Worm (Caenorhabditis elegans): ENCODE measurements around the gene F15E6.5.

The F15E6.5 gene

DNA sequence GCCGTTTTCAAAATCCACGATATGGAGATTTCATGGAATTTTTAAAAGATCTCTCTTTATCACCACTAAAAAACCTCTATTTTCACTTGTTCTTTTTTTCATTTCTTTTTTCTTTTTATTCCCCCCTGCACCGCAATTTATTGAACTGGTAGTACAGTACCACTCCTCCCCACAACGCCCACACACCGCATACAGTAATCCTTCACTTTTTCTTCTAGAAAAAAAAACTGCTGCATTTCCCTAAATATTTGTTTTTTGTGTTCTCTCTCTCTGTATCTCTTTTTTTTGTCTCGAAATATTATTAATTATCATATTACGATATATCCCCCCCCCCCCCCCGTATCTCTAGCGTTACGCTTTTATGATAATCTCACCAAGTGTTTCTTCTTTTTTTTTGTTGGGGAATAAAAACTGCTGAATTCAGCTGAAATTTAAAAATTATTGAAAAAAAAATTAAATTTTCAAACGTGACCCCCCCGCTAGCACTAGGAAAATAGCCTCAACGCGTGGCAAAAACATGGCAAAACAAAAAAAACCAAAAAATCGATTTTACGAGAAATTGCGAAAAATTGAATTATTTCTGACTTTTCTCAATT, 27.5 kb downstream of the F15E6.5 start, which contains the start of gene Y24D9B.1:
Gene Y24D9B.1 (plus strand): TSS at position 546 of the 596 bp plus-strand sequence.
- TF ChIP-seq mep-1 (tag; optimal IDR thresholded peaks at IDR 0.05), result no peak
- no peak for TF ChIP-seq flh-1 (GFP tag; optimal IDR thresholded peaks at IDR 0.05)
- TF ChIP-seq ceh-83 (GFP tag; optimal IDR thresholded peaks at IDR 0.05), result no peak
- TF ChIP-seq nhr-76 (tag; optimal IDR thresholded peaks at IDR 0.05), result no peak
- no peak for TF ChIP-seq nhr-12 (tag; optimal IDR thresholded peaks at IDR 0.05)
- TF ChIP-seq unc-62 (GFP tag; optimal IDR thresholded peaks at IDR 0.05), result no peak
- TF ChIP-seq nhr-237 (tag; optimal IDR thresholded peaks at IDR 0.05), result no peak
- TF ChIP-seq lin-13 (tag; optimal IDR thresholded peaks at IDR 0.05), result no peak
- TF ChIP-seq elt-3 (tag; optimal IDR thresholded peaks at IDR 0.05), result no peak
- no peak for TF ChIP-seq ham-2 (GFP tag; optimal IDR thresholded peaks at IDR 0.05)
- no peak for TF ChIP-seq bed-3 (GFP tag; optimal IDR thresholded peaks at IDR 0.05)
- no peak for TF ChIP-seq pha-4 (tag; optimal IDR thresholded peaks at IDR 0.05)
- TF ChIP-seq mab-5 (tag; optimal IDR thresholded peaks at IDR 0.05), result no peak

DNA sequence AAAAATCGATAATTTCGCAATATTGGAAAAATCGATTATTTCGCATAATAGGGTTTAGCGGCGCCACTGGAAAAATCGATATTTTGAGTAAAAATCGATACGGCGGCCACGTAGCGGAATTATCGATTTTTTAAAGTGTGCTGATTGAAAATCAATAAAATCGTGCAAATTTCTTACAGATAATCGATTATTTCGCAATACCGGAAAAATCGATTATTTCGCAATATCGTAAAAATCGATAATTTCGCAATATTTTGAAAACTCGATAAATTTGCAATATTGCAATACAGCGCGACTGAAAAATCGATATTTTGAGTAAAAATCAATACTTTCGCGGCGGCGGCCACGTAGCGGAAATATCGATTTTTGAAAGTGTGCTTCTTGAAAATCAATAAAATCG, 28.3 kb downstream of the F15E6.5 start:
- no peak for TF ChIP-seq ceh-39 (tag; optimal IDR thresholded peaks at IDR 0.05)
- no peak for TF ChIP-seq pha-4 (tag; optimal IDR thresholded peaks at IDR 0.05)
- TF ChIP-seq mab-5 (tag; optimal IDR thresholded peaks at IDR 0.05), result no peak
- no peak for TF ChIP-seq elt-3 (tag; optimal IDR thresholded peaks at IDR 0.05)
- TF ChIP-seq mls-2 (tag; optimal IDR thresholded peaks at IDR 0.05), result no peak
- TF ChIP-seq unc-62 (GFP tag; optimal IDR thresholded peaks at IDR 0.05), result no peak
- no peak for TF ChIP-seq nhr-28 (tag; optimal IDR thresholded peaks at IDR 0.05)
- no peak for TF ChIP-seq drap-1 (GFP tag; optimal IDR thresholded peaks at IDR 0.05)
- no peak for TF ChIP-seq lsy-2 (tag; optimal IDR thresholded peaks at IDR 0.05)
- TF ChIP-seq bed-3 (GFP tag; optimal IDR thresholded peaks at IDR 0.05), result no peak
- TF ChIP-seq nhr-2 (tag; optimal IDR thresholded peaks at IDR 0.05), result no peak

DNA sequence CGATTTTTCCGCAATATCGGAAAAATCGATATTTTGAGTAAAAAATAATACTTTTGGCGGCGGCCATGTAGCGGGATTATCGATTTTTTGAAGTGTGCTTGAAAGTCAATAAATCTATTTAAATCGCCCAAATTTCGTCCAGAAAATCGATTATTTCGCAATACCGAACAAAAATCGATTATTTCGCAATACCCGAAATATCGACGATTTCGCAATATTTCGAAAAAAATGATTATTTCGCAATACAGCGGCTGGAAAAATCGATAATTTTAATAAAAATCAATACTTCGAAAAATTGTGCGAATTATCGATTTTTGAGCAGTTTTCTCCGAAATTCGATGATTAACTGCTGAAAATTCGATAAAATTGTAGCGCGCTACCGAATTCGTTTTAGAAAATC, 28.7 kb downstream of the F15E6.5 start:
- TF ChIP-seq unc-120 (tag; optimal IDR thresholded peaks at IDR 0.05; ENCODE audit: poor library complexity, severe bottlenecking) (no peak), drap-1 (GFP tag; optimal IDR thresholded peaks at IDR 0.05) (no peak), nhr-28 (tag; optimal IDR thresholded peaks at IDR 0.05) (no peak), ces-1 (GFP tag; optimal IDR thresholded peaks at IDR 0.05) (no peak), lin-32 (GFP tag; optimal IDR thresholded peaks at IDR 0.05) (no peak), bed-3 (GFP tag; optimal IDR thresholded peaks at IDR 0.05) (no peak), hlh-1 (tag; optimal IDR thresholded peaks at IDR 0.05) (no peak), flh-1 (GFP tag; optimal IDR thresholded peaks at IDR 0.05) (no peak), elt-3 (tag; optimal IDR thresholded peaks at IDR 0.05) (no peak), ztf-11 (tag; optimal IDR thresholded peaks at IDR 0.05) (no peak), mab-5 (tag; optimal IDR thresholded peaks at IDR 0.05) (no peak), ceh-43 (GFP tag; optimal IDR thresholded peaks at IDR 0.05) (no peak)

DNA sequence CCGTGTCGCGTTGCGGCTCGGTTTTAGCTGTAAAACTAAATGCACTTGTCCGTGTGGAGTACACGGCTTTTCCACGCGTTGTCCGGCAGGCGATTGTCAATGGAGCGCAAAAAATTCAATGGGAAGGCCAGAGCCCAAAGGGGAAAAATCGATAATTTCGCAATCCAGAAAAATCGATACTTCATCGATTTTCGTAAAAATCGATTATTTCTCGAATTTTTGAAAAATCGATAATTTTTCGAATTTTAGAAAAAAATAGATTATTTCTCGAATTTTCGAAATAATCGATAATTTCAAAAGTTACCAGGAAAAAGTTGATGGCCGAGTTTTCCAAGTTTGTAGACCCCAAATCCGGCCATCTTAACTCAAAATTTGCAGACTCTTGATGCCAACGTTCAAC, 30.1 kb downstream of the F15E6.5 start:
- TF ChIP-seq lsy-2 (tag; optimal IDR thresholded peaks at IDR 0.05), result no peak
- no peak for TF ChIP-seq ceh-83 (GFP tag; optimal IDR thresholded peaks at IDR 0.05)
- TF ChIP-seq nhr-28 (tag; optimal IDR thresholded peaks at IDR 0.05), result no peak
- TF ChIP-seq blmp-1 (tag; optimal IDR thresholded peaks at IDR 0.05), result no peak
- no peak for TF ChIP-seq zip-8 (tag; optimal IDR thresholded peaks at IDR 0.05)
- TF ChIP-seq unc-62 (GFP tag; optimal IDR thresholded peaks at IDR 0.05), result no peak
- no peak for TF ChIP-seq M03D4.4 (tag; optimal IDR thresholded peaks at IDR 0.05)
- TF ChIP-seq snpc-4 (tag; optimal IDR thresholded peaks at IDR 0.05), result no peak
- TF ChIP-seq hlh-1 (tag; optimal IDR thresholded peaks at IDR 0.05), result no peak
- TF ChIP-seq mls-2 (tag; optimal IDR thresholded peaks at IDR 0.05), result no peak
- TF ChIP-seq pha-4 (tag; optimal IDR thresholded peaks at IDR 0.05), result no peak
- TF ChIP-seq bed-3 (GFP tag; optimal IDR thresholded peaks at IDR 0.05), result no peak
- TF ChIP-seq nhr-12 (tag; optimal IDR thresholded peaks at IDR 0.05), result no peak
- no peak for TF ChIP-seq nhr-237 (tag; optimal IDR thresholded peaks at IDR 0.05)
- TF ChIP-seq tbx-8 (GFP tag; optimal IDR thresholded peaks at IDR 0.05), result no peak

DNA sequence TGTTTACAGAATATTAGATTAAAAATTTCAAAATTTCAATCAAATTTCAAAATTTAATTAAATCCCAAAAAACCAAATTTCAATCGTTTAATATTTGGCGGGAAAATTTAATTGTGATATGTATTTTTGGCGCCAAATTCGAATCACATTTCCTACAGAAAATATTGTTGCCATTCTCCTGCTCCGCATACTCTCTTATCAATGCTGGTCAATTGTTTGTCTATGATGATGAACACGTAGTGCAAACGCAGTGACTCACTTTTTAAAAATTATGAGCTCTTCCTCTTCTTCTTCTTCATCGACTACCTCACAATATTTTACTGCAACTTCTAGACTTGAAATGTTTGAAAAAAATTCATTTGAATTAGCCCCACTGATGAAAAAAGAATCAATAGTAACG, 37.1 kb downstream of the F15E6.5 start, which contains the start of gene trpl-2:
Gene trpl-2 (plus strand): TSS at position 210 of the 400 bp plus-strand sequence.
- TF ChIP-seq ceh-43 (GFP tag; optimal IDR thresholded peaks at IDR 0.05) (no peak), nhr-237 (tag; optimal IDR thresholded peaks at IDR 0.05) (no peak), lin-32 (GFP tag; optimal IDR thresholded peaks at IDR 0.05) (no peak), tbx-8 (GFP tag; optimal IDR thresholded peaks at IDR 0.05) (no peak), snpc-4 (tag; optimal IDR thresholded peaks at IDR 0.05) (no peak), ceh-83 (GFP tag; optimal IDR thresholded peaks at IDR 0.05) (no peak), mls-2 (tag; optimal IDR thresholded peaks at IDR 0.05) (no peak), flh-1 (GFP tag; optimal IDR thresholded peaks at IDR 0.05) (no peak), mep-1 (tag; optimal IDR thresholded peaks at IDR 0.05) (no peak), elt-1 (tag; optimal IDR thresholded peaks at IDR 0.05; ENCODE audit: borderline replicate concordance, insufficient read depth) (no peak), nhr-2 (tag; optimal IDR thresholded peaks at IDR 0.05) (no peak), sem-2 (GFP tag; optimal IDR thresholded peaks at IDR 0.05) (no peak), pha-4 (tag; optimal IDR thresholded peaks at IDR 0.05) (no peak)
